Fruit fly (Drosophila melanogaster): ENCODE measurements around the gene Usp16-45.

The Usp16-45 gene

dm6 chrX:5429271-5429670, 7.9 kb downstream of the Usp16-45 start, which contains the start of gene CG15784:
CG15784 (plus strand) TSS chrX:5429571.
- no peak for TF ChIP-seq CG14711 (tag; optimal IDR thresholded peaks at IDR 0.05)

dm6 chrX:5429778-5430576, 8.6 kb downstream of the Usp16-45 start:
- peak; percentile 74 for TF ChIP-seq CG14711 (tag; optimal IDR thresholded peaks at IDR 0.05)
- peak; percentile 78 for TF ChIP-seq CG7045 (GFP tag; optimal IDR thresholded peaks at IDR 0.05)
- TF ChIP-seq cnc (optimal IDR thresholded peaks at IDR 0.05) = no peak
- TF ChIP-seq CG5204 (GFP tag; optimal IDR thresholded peaks at IDR 0.05) = peak; percentile 91
- TF ChIP-seq CG7101 (tag; optimal IDR thresholded peaks at IDR 0.05) = peak; percentile 94
- peak; percentile 76 for TF ChIP-seq cic (GFP tag; optimal IDR thresholded peaks at IDR 0.05)
- peak; percentile 96 for TF ChIP-seq Hr96 (GFP tag; optimal IDR thresholded peaks at IDR 0.05)
- peak; percentile 97 for TF ChIP-seq kay (GFP tag; ENCODE audit: borderline replicate concordance)
- TF ChIP-seq Crg-1 (GFP tag; optimal IDR thresholded peaks at IDR 0.05) = peak; percentile 90
- TF ChIP-seq ovo (GFP tag; optimal IDR thresholded peaks at IDR 0.05) = peak; percentile 86
- TF ChIP-seq CG1620 (GFP tag; optimal IDR thresholded peaks at IDR 0.05) = peak; percentile 91
- peak; percentile 85 for TF ChIP-seq CG12768 (GFP tag; optimal IDR thresholded peaks at IDR 0.05)
- peak; percentile 69 for TF ChIP-seq Clk (GFP tag; optimal IDR thresholded peaks at IDR 0.05)
- TF ChIP-seq CG33017 (tag; optimal IDR thresholded peaks at IDR 0.05) = peak; percentile 74
- TF ChIP-seq bab1 (GFP tag; optimal IDR thresholded peaks at IDR 0.05) = peak; percentile 89
- TF ChIP-seq tj (GFP tag; optimal IDR thresholded peaks at IDR 0.05) = peak; percentile 86
- TF ChIP-seq Mnt (GFP tag; optimal IDR thresholded peaks at IDR 0.05) = peak; percentile 85
- TF ChIP-seq CG11617 (GFP tag; optimal IDR thresholded peaks at IDR 0.05) = peak; percentile 96
- TF ChIP-seq toe (GFP tag; optimal IDR thresholded peaks at IDR 0.05) = peak; percentile 82
- TF ChIP-seq pad (GFP tag; optimal IDR thresholded peaks at IDR 0.05) = peak; percentile 94

dm6 chrX:5432635-5433482, 11.5 kb downstream of the Usp16-45 start:
- TF ChIP-seq kay (GFP tag; ENCODE audit: borderline replicate concordance) (no peak), pad (GFP tag; optimal IDR thresholded peaks at IDR 0.05) (peak; percentile 96), cnc (optimal IDR thresholded peaks at IDR 0.05) (no peak), toe (GFP tag; optimal IDR thresholded peaks at IDR 0.05) (no peak), CG33017 (tag; optimal IDR thresholded peaks at IDR 0.05) (no peak), CG12768 (GFP tag; optimal IDR thresholded peaks at IDR 0.05) (no peak), CG7045 (GFP tag; optimal IDR thresholded peaks at IDR 0.05) (no peak)

- TF ChIP-seq pad (GFP tag; optimal IDR thresholded peaks at IDR 0.05) (peak; percentile 66), tj (GFP tag; optimal IDR thresholded peaks at IDR 0.05) (no peak)
Observed at dm6 chrX:5446404-5446803, 25.1 kb downstream of the Usp16-45 start, which contains the start of gene SPR. SPR (plus strand) TSS chrX:5446656.

Measured in whole organism, adult.